Fruit fly (Drosophila melanogaster) whole organism, embryonic: ENCODE data around the gene CG10038.

Experiments
- Bteb2 ChIP-seq: fragments of 200-800 bp; sonication (Bioruptor generic); optimal IDR thresholded peaks from 2 replicates; lab custom pipeline; 2016; ENCODE audit warnings: missing biosample characterization, missing genetic modification characterization
- CG10565 ChIP-seq: fragments of 200-800 bp; sonication (Bioruptor generic); optimal IDR thresholded peaks from 3 replicates; lab custom pipeline; 2016; ENCODE audit warnings: missing biosample characterization, mild to moderate bottlenecking, missing genetic modification characterization
- CG11456 ChIP-seq: fragments of 200-800 bp; sonication (Bioruptor generic); IDR thresholded peaks from 3 replicates; pipeline ENCODE4 v1.3.6; 2022; ENCODE audit warnings: missing biosample characterization, missing genetic modification characterization
- CG12071 ChIP-seq: fragments of 200-800 bp; sonication (Bioruptor generic); optimal IDR thresholded peaks from 3 replicates; lab custom pipeline; 2018; ENCODE audit warnings: missing biosample characterization, mild to moderate bottlenecking, missing genetic modification characterization
- CG16863 ChIP-seq: fragments of 200-800 bp; sonication (Bioruptor generic); optimal IDR thresholded peaks from 3 replicates; lab custom pipeline; 2016; ENCODE audit warnings: missing biosample characterization, missing genetic modification characterization
- CG17359 ChIP-seq: fragments of 200-800 bp; sonication (Bioruptor generic); optimal IDR thresholded peaks from 3 replicates; lab custom pipeline; 2018; ENCODE audit warnings: missing biosample characterization, mild to moderate bottlenecking, missing genetic modification characterization, moderate library complexity
- CG17568 ChIP-seq: fragments of 200-800 bp; sonication (Bioruptor generic); optimal IDR thresholded peaks from 2 replicates; lab custom pipeline; 2018; ENCODE audit warnings: missing biosample characterization, mild to moderate bottlenecking, missing genetic modification characterization, moderate library complexity
- CG3065 ChIP-seq: fragments of 200-800 bp; sonication (Bioruptor generic); optimal IDR thresholded peaks from 2 replicates; lab custom pipeline; 2016; ENCODE audit warnings: missing biosample characterization, missing genetic modification characterization
- CG32772 ChIP-seq: fragments of 200-800 bp; sonication (Bioruptor generic); IDR thresholded peaks from 2 replicates; pipeline ENCODE4 v1.3.6; 2022; ENCODE audit warnings: missing biosample characterization, missing genetic modification characterization
- CG34422 ChIP-seq: fragments of 200-800 bp; sonication (Bioruptor generic); IDR thresholded peaks from 3 replicates; pipeline ENCODE4 v1.3.6; 2022; ENCODE audit warnings: missing biosample characterization, missing genetic modification characterization
- CG43689 ChIP-seq: fragments of 200-800 bp; sonication (Bioruptor generic); IDR thresholded peaks from 2 replicates; pipeline ENCODE4 v1.3.6; 2022; ENCODE audit warnings: missing biosample characterization, missing genetic modification characterization
- CG4404 ChIP-seq: fragments of 200-800 bp; sonication (Bioruptor generic); IDR thresholded peaks from 2 replicates; pipeline ENCODE4 v1.3.6; 2022; ENCODE audit warnings: missing biosample characterization, missing genetic modification characterization
- CG5953 ChIP-seq: fragments of 200-800 bp; sonication (Bioruptor generic); IDR thresholded peaks from 2 replicates; pipeline ENCODE4 v1.3.6; 2022; ENCODE audit warnings: missing biosample characterization, missing genetic modification characterization
- CG6813 ChIP-seq: fragments of 200-800 bp; sonication (Bioruptor generic); optimal IDR thresholded peaks from 2 replicates; lab custom pipeline; 2017; ENCODE audit warnings: missing biosample characterization, missing genetic modification characterization, mild to moderate bottlenecking, moderate library complexity, missing genetic modification reagents
- CG7963 ChIP-seq: fragments of 200-800 bp; sonication (Bioruptor generic); IDR thresholded peaks from 3 replicates; pipeline ENCODE4 v1.3.6; 2022; ENCODE audit warnings: missing biosample characterization, missing genetic modification characterization; ENCODE audit not compliant: partially characterized antibody
- CG9876 ChIP-seq: fragments of 200-800 bp; sonication (Bioruptor generic); optimal IDR thresholded peaks from 2 replicates; lab custom pipeline; 2016; ENCODE audit warnings: missing biosample characterization, missing genetic modification characterization
- CrebB ChIP-seq: fragments of 200-800 bp; sonication (Bioruptor generic); optimal IDR thresholded peaks from 3 replicates; lab custom pipeline; 2018; ENCODE audit warnings: missing biosample characterization, mild to moderate bottlenecking, missing genetic modification characterization
- Dip2 ChIP-seq: fragments of 200-800 bp; sonication (Bioruptor generic); IDR thresholded peaks from 2 replicates; pipeline ENCODE4 v1.3.6; 2022; ENCODE audit warnings: missing biosample characterization, missing genetic modification characterization
- Fer2 ChIP-seq: fragments of 200-800 bp; sonication (Bioruptor generic); optimal IDR thresholded peaks from 2 replicates; lab custom pipeline; 2018; ENCODE audit warnings: missing biosample characterization, mild to moderate bottlenecking, missing genetic modification characterization, moderate library complexity
- Hr3 ChIP-seq: fragments of 200-800 bp; sonication (Bioruptor generic); optimal IDR thresholded peaks from 3 replicates; lab custom pipeline; 2016; ENCODE audit warnings: missing biosample characterization, missing genetic modification characterization
- Max ChIP-seq: fragments of 200-800 bp; sonication (Bioruptor generic); optimal IDR thresholded peaks from 2 replicates; lab custom pipeline; 2016; ENCODE audit warnings: missing biosample characterization, mild to moderate bottlenecking, missing genetic modification characterization
- Meics ChIP-seq: fragments of 200-800 bp; sonication (Bioruptor generic); optimal IDR thresholded peaks from 2 replicates; lab custom pipeline; 2017; ENCODE audit warnings: missing biosample characterization, mild to moderate bottlenecking, missing genetic modification characterization
- Mes4 ChIP-seq: fragments of 200-800 bp; sonication (Bioruptor generic); optimal IDR thresholded peaks from 2 replicates; lab custom pipeline; 2016; ENCODE audit warnings: missing biosample characterization, missing genetic modification characterization
- Scr ChIP-seq: fragments of 200-800 bp; sonication (Bioruptor generic); IDR thresholded peaks from 2 replicates; pipeline ENCODE4 v1.3.6; 2022; ENCODE audit warnings: missing biosample characterization, missing genetic modification characterization; ENCODE audit not compliant: partially characterized antibody
- Side ChIP-seq: fragments of 200-800 bp; sonication (Bioruptor generic); optimal IDR thresholded peaks from 2 replicates; lab custom pipeline; 2016; ENCODE audit warnings: missing biosample characterization, missing genetic modification characterization
- Sry-β ChIP-seq: fragments of 200-800 bp; sonication (Bioruptor generic); optimal IDR thresholded peaks from 2 replicates; lab custom pipeline; 2018; ENCODE audit warnings: missing biosample characterization, mild to moderate bottlenecking, missing genetic modification characterization, moderate library complexity
- TFAM ChIP-seq: fragments of 200-800 bp; sonication (Bioruptor generic); optimal IDR thresholded peaks from 2 replicates; lab custom pipeline; 2017; ENCODE audit warnings: missing biosample characterization, missing genetic modification characterization, inconsistent platforms
- abd-A ChIP-seq: fragments of 200-800 bp; sonication (Bioruptor generic); optimal IDR thresholded peaks from 3 replicates; lab custom pipeline; 2019; ENCODE audit warnings: missing biosample characterization, mild to moderate bottlenecking, missing genetic modification characterization, moderate library complexity
- dysf ChIP-seq: fragments of 200-800 bp; sonication (Bioruptor generic); IDR thresholded peaks from 3 replicates; pipeline ENCODE4 v1.3.6; 2022; ENCODE audit warnings: missing biosample characterization, missing genetic modification characterization
- gem ChIP-seq: fragments of 200-800 bp; sonication (Bioruptor generic); optimal IDR thresholded peaks from 2 replicates; lab custom pipeline; 2019; ENCODE audit warnings: missing biosample characterization, mild to moderate bottlenecking, missing genetic modification characterization, moderate library complexity
- her ChIP-seq: fragments of 200-800 bp; sonication (Bioruptor generic); optimal IDR thresholded peaks from 2 replicates; lab custom pipeline; 2016; ENCODE audit warnings: missing biosample characterization, missing genetic modification characterization
- hkb ChIP-seq, 2 experiments: fragments of 200-800 bp in 1 of 2; fragments of >200 bp in 1 of 2; sonication (Bioruptor generic) in 1 of 2; IDR thresholded peaks in 1 of 2; optimal IDR thresholded peaks in 1 of 2; 2 replicates each; pipeline versions ENCODE4 v1.3.6 to Lab custom; 2017 to 2022; ENCODE audit warnings: missing biosample characterization in 1 of 2, missing genetic modification characterization in 1 of 2
- jigr1 ChIP-seq: fragments of 200-800 bp; sonication (Bioruptor generic); IDR thresholded peaks from 3 replicates; pipeline ENCODE4 v1.3.6; 2022; ENCODE audit warnings: missing biosample characterization, missing genetic modification characterization
- ken ChIP-seq: fragments of 200-800 bp; sonication (Bioruptor generic); IDR thresholded peaks from 3 replicates; pipeline ENCODE4 v1.3.6; 2022; ENCODE audit warnings: missing biosample characterization, missing genetic modification characterization
- lola ChIP-seq, 3 experiments: fragments of >200 bp in 2 of 3; fragments of 200-800 bp in 1 of 3; sonication (Bioruptor generic) in 1 of 3; optimal IDR thresholded peaks; 2 replicates each; lab custom pipeline; 2017 to 2019; ENCODE audit warnings: missing biosample characterization in 3 of 3, missing genetic modification characterization in 3 of 3, mild to moderate bottlenecking in 1 of 3, moderate library complexity in 1 of 3
- mld ChIP-seq: fragments of 200-800 bp; sonication (Bioruptor generic); IDR thresholded peaks from 3 replicates; pipeline ENCODE4 v1.3.6; 2022; ENCODE audit warnings: missing biosample characterization, missing genetic modification characterization; ENCODE audit not compliant: partially characterized antibody
- pan ChIP-seq, 4 experiments: fragments of >200 bp in 3 of 4; fragments of 200-800 bp in 1 of 4; sonication (Bioruptor generic) in 1 of 4; optimal IDR thresholded peaks in 3 of 4; IDR thresholded peaks in 1 of 4; 2 replicates each; pipeline versions ENCODE4 v1.3.6 to Lab custom; 2017 to 2022; ENCODE audit warnings: missing biosample characterization in 2 of 4, missing genetic modification characterization in 2 of 4, mixed read lengths in 1 of 4
- pita ChIP-seq: fragments of 200-800 bp; sonication (Bioruptor generic); optimal IDR thresholded peaks from 2 replicates; lab custom pipeline; 2017; ENCODE audit warnings: missing biosample characterization, mild to moderate bottlenecking, missing genetic modification characterization
- pnt ChIP-seq: fragments of 200-800 bp; sonication (Bioruptor generic); optimal IDR thresholded peaks from 3 replicates; lab custom pipeline; 2016; ENCODE audit warnings: missing biosample characterization, missing genetic modification characterization
- pzg ChIP-seq: fragments of 200-800 bp; sonication (Bioruptor generic); optimal IDR thresholded peaks from 3 replicates; lab custom pipeline; 2018; ENCODE audit warnings: missing biosample characterization, mild to moderate bottlenecking, missing genetic modification characterization, moderate library complexity
- ro ChIP-seq: fragments of 200-800 bp; sonication (Bioruptor generic); IDR thresholded peaks from 2 replicates; pipeline ENCODE4 v1.3.6; 2022; ENCODE audit warnings: missing biosample characterization, missing genetic modification characterization
- sc ChIP-seq, 3 experiments: fragments of >200 bp in 2 of 3; fragments of 200-800 bp in 1 of 3; sonication (Bioruptor generic) in 1 of 3; optimal IDR thresholded peaks; 2 replicates in 2 of 3; 3 replicates in 1 of 3; lab custom pipeline; 2017; ENCODE audit warnings: mild to moderate bottlenecking in 1 of 3, missing biosample characterization in 1 of 3, missing genetic modification characterization in 1 of 3, missing genetic modification reagents in 1 of 3
- tin ChIP-seq: fragments of 200-800 bp; sonication (Bioruptor generic); optimal IDR thresholded peaks from 3 replicates; lab custom pipeline; 2016; ENCODE audit warnings: missing biosample characterization, missing genetic modification characterization
- tll ChIP-seq, 2 experiments: fragments of 200-800 bp in 1 of 2; fragments of >200 bp in 1 of 2; sonication (Bioruptor generic) in 1 of 2; optimal IDR thresholded peaks; 2 replicates each; lab custom pipeline; 2017 to 2019; ENCODE audit warnings: missing biosample characterization in 2 of 2, missing genetic modification characterization in 2 of 2, mild to moderate bottlenecking in 1 of 2, moderate library complexity in 1 of 2
- twi ChIP-seq: fragments of 200-800 bp; optimal IDR thresholded peaks from 2 replicates; lab custom pipeline; 2019; ENCODE audit warnings: missing biosample characterization, mild to moderate bottlenecking, missing genetic modification characterization, moderate library complexity
- tx ChIP-seq: fragments of 200-800 bp; sonication (Bioruptor generic); optimal IDR thresholded peaks from 2 replicates; lab custom pipeline; 2016; ENCODE audit warnings: missing biosample characterization, missing genetic modification characterization
- unpg ChIP-seq: fragments of 200-800 bp; sonication (Bioruptor generic); optimal IDR thresholded peaks from 3 replicates; lab custom pipeline; 2018; ENCODE audit warnings: missing biosample characterization, mild to moderate bottlenecking, missing genetic modification characterization, moderate library complexity
- zen2 ChIP-seq: fragments of 200-800 bp; sonication (Bioruptor generic); IDR thresholded peaks from 3 replicates; pipeline ENCODE4 v1.3.6; 2022; ENCODE audit warnings: missing biosample characterization, missing genetic modification characterization; ENCODE audit not compliant: partially characterized antibody

The CG10038 gene

DNA sequence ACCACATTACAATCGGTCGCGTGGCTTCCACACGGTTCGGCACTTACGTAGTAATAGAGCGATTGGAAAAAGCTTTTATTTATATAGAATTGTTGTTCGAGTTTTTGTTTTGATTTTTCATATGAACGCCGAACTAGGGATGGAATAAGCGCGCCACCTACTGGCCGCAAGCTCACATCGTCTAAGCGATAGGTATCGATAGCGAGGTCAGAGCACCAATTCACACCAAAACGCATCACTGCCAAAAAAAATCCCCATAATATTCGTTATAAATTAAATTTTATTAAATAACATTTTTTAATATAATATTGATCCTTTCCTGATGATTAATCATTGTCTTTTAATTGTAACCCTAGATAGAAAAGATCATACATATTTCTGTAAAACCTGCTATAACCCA is at the start of gene CG10038 (continued):
- no peak for TF ChIP-seq gem (tag; lab: Kevin White, UChicago)
- no peak for TF ChIP-seq lola (GFP tag; optimal IDR thresholded peaks at IDR 0.05; lab: Kevin White, UChicago)
- no peak for TF ChIP-seq sc (optimal IDR thresholded peaks at IDR 0.05; lab: Kevin White, UChicago)
- TF ChIP-seq sc (GFP tag; optimal IDR thresholded peaks at IDR 0.05; lab: Kevin White, UChicago), result no peak
- no peak for TF ChIP-seq Mes4 (GFP tag; lab: Kevin White, UChicago)
- TF ChIP-seq Meics, result peak; percentile 35
- no peak for TF ChIP-seq twi
- no peak for TF ChIP-seq pita (GFP tag; lab: Kevin White, UChicago)
- TF ChIP-seq Bteb2 (GFP tag; lab: Kevin White, UChicago), result no peak
- no peak for TF ChIP-seq CG17568 (GFP tag; lab: Kevin White, UChicago)
- TF ChIP-seq CG32772 (GFP tag; lab: Robert Waterston, UW), result no peak
- TF ChIP-seq zen2 (GFP tag; lab: Robert Waterston, UW), result peak; percentile 79; the same call in 2 of the 3 replicates
- peak; percentile 15 for TF ChIP-seq Side
- peak; percentile 81 for TF ChIP-seq pzg (GFP tag; lab: Kevin White, UChicago)
- TF ChIP-seq Hr3 (GFP tag; lab: Kevin White, UChicago), result peak; percentile 36
- peak; percentile 59 for TF ChIP-seq Sry-β (GFP tag; lab: Kevin White, UChicago)
- TF ChIP-seq hkb (optimal IDR thresholded peaks at IDR 0.05; lab: Kevin White, UChicago), result no peak
- TF ChIP-seq hkb (GFP tag; IDR thresholded peaks at IDR 0.05; lab: Robert Waterston, UW), result no peak
- no peak for TF ChIP-seq CG4404 (GFP tag; lab: Robert Waterston, UW)
- peak; percentile 18 for TF ChIP-seq Max (GFP tag; lab: Kevin White, UChicago)
- TF ChIP-seq dysf (GFP tag; lab: Robert Waterston, UW), result 0 out of 3 replicates have a peak, but pooled peaks have one; percentile 37
- peak; percentile 80; the same call in 2 of the 3 replicates for TF ChIP-seq mld (GFP tag; lab: Robert Waterston, UW)
- TF ChIP-seq TFAM (GFP tag; lab: Kevin White, UChicago), result no peak
- no peak for TF ChIP-seq CrebB (tag; lab: Kevin White, UChicago)
- peak; percentile 86 for TF ChIP-seq CG7963 (GFP tag; lab: Robert Waterston, UW)
- TF ChIP-seq ken (GFP tag; lab: Robert Waterston, UW), result no peak
- TF ChIP-seq CG11456 (GFP tag; lab: Robert Waterston, UW), result peak; percentile 72
- peak; percentile 25; the same call in 1 of the 2 replicates for TF ChIP-seq ro (GFP tag; lab: Robert Waterston, UW)
- TF ChIP-seq abd-A (tag; lab: Kevin White, UChicago), result no peak
- no peak for TF ChIP-seq CG17359 (tag; lab: Kevin White, UChicago)
- no peak for TF ChIP-seq CG3065 (GFP tag; lab: Kevin White, UChicago)
- no peak for TF ChIP-seq Dip2 (GFP tag; lab: Robert Waterston, UW)
- no peak for TF ChIP-seq tx (GFP tag; lab: Kevin White, UChicago)
- no peak for TF ChIP-seq tll (GFP tag; optimal IDR thresholded peaks at IDR 0.05; lab: Kevin White, UChicago)
- peak; percentile 14 for TF ChIP-seq CG9876 (GFP tag; lab: Kevin White, UChicago)
- peak; percentile 93 for TF ChIP-seq Scr
- no peak for TF ChIP-seq Fer2 (tag; lab: Kevin White, UChicago)
- TF ChIP-seq pnt (GFP tag; lab: Kevin White, UChicago), result no peak
- no peak for TF ChIP-seq CG12071
- TF ChIP-seq jigr1 (GFP tag; lab: Robert Waterston, UW), result 0 out of 3 replicates have a peak, but pooled peaks have one; percentile 9
- TF ChIP-seq CG6813 (GFP tag; lab: Kevin White, UChicago), result no peak
- TF ChIP-seq CG10565 (GFP tag; lab: Kevin White, UChicago), result no peak
- TF ChIP-seq CG5953, result no peak
- TF ChIP-seq CG16863, result no peak
- no peak for TF ChIP-seq pan (optimal IDR thresholded peaks at IDR 0.05; lab: Kevin White, UChicago)
- TF ChIP-seq pan (GFP tag; optimal IDR thresholded peaks at IDR 0.05 in 1 of 2, IDR thresholded peaks at IDR 0.05 in 1 of 2), result no peak
- TF ChIP-seq CG34422, result peak; percentile 60; the same call in 2 of the 3 replicates
- peak; percentile 56 for TF ChIP-seq tin (GFP tag; lab: Kevin White, UChicago)
- TF ChIP-seq her (GFP tag; lab: Kevin White, UChicago), result no peak
- no peak for TF ChIP-seq CG43689 (GFP tag; lab: Robert Waterston, UW)
- peak; percentile 15 for TF ChIP-seq unpg (GFP tag; lab: Kevin White, UChicago)
